Fruit fly (Drosophila melanogaster) S2 (cell line): ENCODE results near the gene CG4951.
"Not testable (repeated sequence)": the region's sequence is repeated elsewhere in the genome, so short reads cannot be mapped to it uniquely, and the experiment has no call there.

Source experiments
- CG8478 ChIP-seq: fragments of >200 bp; optimal IDR thresholded peaks from 2 replicates; lab custom pipeline; 2018
- CTCF ChIP-seq, 2 experiments: fragments of >200 bp; optimal IDR thresholded peaks; 2 replicates each; lab custom pipeline; 2018

dm6 chr3R:27960473-27960872 lies 6.6 kb upstream of the CG4951 start, which contains the start of gene CG31253:
- not testable (repeated sequence) for TF ChIP-seq CG8478 (lab: Kevin White, UChicago); CTCF (optimal IDR thresholded peaks at IDR 0.05; lab: Kevin White, UChicago)
